Worm (Caenorhabditis elegans) whole organism, L3 larva: ENCODE results near the gene grl-28.
A peak's percentile ranks its signal among the peaks of the same experiment; 100 is the strongest.

ENCODE experiments used
- R02D3.7 ChIP-seq: fragments of 150-350 bp; optimal IDR thresholded peaks from 2 replicates; lab custom pipeline; 2014; ENCODE audit warnings: missing biosample characterization, missing genetic modification characterization
- ZK546.5 ChIP-seq: sonication (generic microtip); optimal IDR thresholded peaks from 2 replicates; lab custom pipeline; 2017; ENCODE audit warnings: missing biosample characterization, missing genetic modification characterization
- aly-2 ChIP-seq: fragments of 150-350 bp; optimal IDR thresholded peaks from 2 replicates; lab custom pipeline; 2014; ENCODE audit warnings: missing biosample characterization, missing genetic modification characterization
- ama-1 ChIP-seq: fragments of 150-350 bp; optimal IDR thresholded peaks from 2 replicates; lab custom pipeline; 2018
- ceh-16 ChIP-seq: sonication (generic microtip); optimal IDR thresholded peaks from 2 replicates; lab custom pipeline; 2017; ENCODE audit warnings: missing biosample characterization, missing genetic modification characterization
- ceh-28 ChIP-seq: fragments of 150-350 bp; optimal IDR thresholded peaks from 2 replicates; lab custom pipeline; 2014; ENCODE audit warnings: missing biosample characterization, missing genetic modification reagents, missing genetic modification characterization
- ceh-9 ChIP-seq: sonication (generic microtip); optimal IDR thresholded peaks from 2 replicates; lab custom pipeline; 2018; ENCODE audit warnings: missing biosample characterization, missing genetic modification characterization
- daf-12 ChIP-seq: fragments of 150-350 bp; optimal IDR thresholded peaks from 2 replicates; lab custom pipeline; 2014; ENCODE audit warnings: missing biosample characterization, missing genetic modification reagents, missing genetic modification characterization
- egl-27 ChIP-seq: sonication (generic microtip); optimal IDR thresholded peaks from 4 replicates; lab custom pipeline; 2017; ENCODE audit warnings: missing biosample characterization, missing genetic modification reagents, missing genetic modification characterization
- egl-5 ChIP-seq: fragments of 150-350 bp; optimal IDR thresholded peaks from 2 replicates; lab custom pipeline; 2017; ENCODE audit warnings: missing biosample characterization, missing genetic modification reagents, missing genetic modification characterization, inconsistent platforms
- elt-1 ChIP-seq: fragments of 150-350 bp; optimal IDR thresholded peaks from 2 replicates; lab custom pipeline; 2014; ENCODE audit warnings: missing biosample characterization, missing genetic modification characterization
- elt-2 ChIP-seq: sonication (generic microtip); optimal IDR thresholded peaks from 2 replicates; lab custom pipeline; 2016; ENCODE audit warnings: missing genetic modification reagents, mild to moderate bottlenecking, missing genetic modification characterization, missing compliant biosample characterization
- elt-3 ChIP-seq, 3 experiments: fragments of 150-350 bp in 1 of 3; sonication (generic microtip) in 2 of 3; optimal IDR thresholded peaks; 2 replicates in 2 of 3; 4 replicates in 1 of 3; lab custom pipeline; 2014 to 2017; ENCODE audit warnings: missing biosample characterization in 3 of 3, missing genetic modification characterization in 3 of 3
- eor-1 ChIP-seq, 2 experiments: fragments of 150-350 bp; optimal IDR thresholded peaks; 2 replicates each; lab custom pipeline; 2014 to 2018; ENCODE audit warnings: missing biosample characterization in 2 of 2, missing genetic modification characterization in 2 of 2
- fkh-10 ChIP-seq: sonication (generic microtip); optimal IDR thresholded peaks from 2 replicates; lab custom pipeline; 2017; ENCODE audit warnings: missing biosample characterization, missing genetic modification reagents, missing genetic modification characterization
- hmg-11 ChIP-seq: sonication (generic microtip); optimal IDR thresholded peaks from 2 replicates; lab custom pipeline; 2016; ENCODE audit warnings: missing genetic modification characterization, missing compliant biosample characterization
- jun-1 ChIP-seq: fragments of 150-350 bp; optimal IDR thresholded peaks from 2 replicates; lab custom pipeline; 2014; ENCODE audit warnings: missing biosample characterization, missing genetic modification reagents, missing genetic modification characterization
- lin-39 ChIP-seq: fragments of 150-350 bp; optimal IDR thresholded peaks from 2 replicates; lab custom pipeline; 2018; ENCODE audit warnings: missing biosample characterization, missing genetic modification reagents, missing genetic modification characterization
- lsy-12 ChIP-seq: sonication (generic microtip); optimal IDR thresholded peaks from 2 replicates; lab custom pipeline; 2016; ENCODE audit warnings: mild to moderate bottlenecking, missing genetic modification characterization, missing compliant biosample characterization
- mdl-1 ChIP-seq: fragments of 150-350 bp; optimal IDR thresholded peaks from 2 replicates; lab custom pipeline; 2014; ENCODE audit warnings: missing biosample characterization, missing genetic modification characterization
- mml-1 ChIP-seq: fragments of 150-350 bp; sonication (generic microtip); optimal IDR thresholded peaks from 3 replicates; lab custom pipeline; 2014; ENCODE audit warnings: missing biosample characterization, missing genetic modification characterization
- nfya-1 ChIP-seq: sonication (generic microtip); optimal IDR thresholded peaks from 2 replicates; lab custom pipeline; 2017; ENCODE audit warnings: missing genetic modification characterization, mild to moderate bottlenecking, missing compliant biosample characterization, antibody characterized with exemption, moderate library complexity; ENCODE audit not compliant: insufficient read depth
- nhr-11 ChIP-seq: fragments of 150-350 bp; optimal IDR thresholded peaks from 2 replicates; lab custom pipeline; 2014; ENCODE audit warnings: missing biosample characterization, missing genetic modification characterization
- nhr-12 ChIP-seq: fragments of 150-350 bp; optimal IDR thresholded peaks from 2 replicates; lab custom pipeline; 2014; ENCODE audit warnings: missing biosample characterization, missing genetic modification characterization
- nhr-23 ChIP-seq: fragments of 150-350 bp; optimal IDR thresholded peaks from 2 replicates; lab custom pipeline; 2014; ENCODE audit warnings: missing biosample characterization, missing genetic modification reagents, missing genetic modification characterization
- nhr-237 ChIP-seq: fragments of 150-350 bp; optimal IDR thresholded peaks from 2 replicates; lab custom pipeline; 2014; ENCODE audit warnings: missing biosample characterization, missing genetic modification characterization
- nhr-25 ChIP-seq: sonication (generic microtip); optimal IDR thresholded peaks from 2 replicates; lab custom pipeline; 2017; ENCODE audit warnings: missing biosample characterization, missing genetic modification characterization
- nhr-28 ChIP-seq: fragments of 150-350 bp; optimal IDR thresholded peaks from 2 replicates; lab custom pipeline; 2014; ENCODE audit warnings: missing biosample characterization, missing genetic modification characterization
- nhr-43 ChIP-seq: sonication (generic microtip); optimal IDR thresholded peaks from 2 replicates; lab custom pipeline; 2016; ENCODE audit warnings: mild to moderate bottlenecking, missing genetic modification characterization, missing compliant biosample characterization; ENCODE audit not compliant: poor library complexity, severe bottlenecking
- nhr-76 ChIP-seq: fragments of 150-350 bp; sonication (generic microtip); optimal IDR thresholded peaks from 5 replicates; lab custom pipeline; 2014; ENCODE audit warnings: missing biosample characterization, missing genetic modification characterization
- nhr-77 ChIP-seq: fragments of 150-350 bp; optimal IDR thresholded peaks from 2 replicates; lab custom pipeline; 2014; ENCODE audit warnings: missing biosample characterization, missing genetic modification characterization
- pha-4 ChIP-seq: fragments of 150-350 bp; optimal IDR thresholded peaks from 2 replicates; lab custom pipeline; 2014; ENCODE audit warnings: missing biosample characterization, missing genetic modification reagents, missing genetic modification characterization
- pqm-1 ChIP-seq: fragments of 150-350 bp; optimal IDR thresholded peaks from 2 replicates; lab custom pipeline; 2017; ENCODE audit warnings: missing biosample characterization, missing genetic modification characterization, inconsistent platforms
- sea-2 ChIP-seq: fragments of 150-350 bp; sonication (generic microtip); optimal IDR thresholded peaks from 4 replicates; lab custom pipeline; 2014; ENCODE audit warnings: missing biosample characterization, missing genetic modification reagents, missing genetic modification characterization
- skn-1 ChIP-seq: fragments of 150-350 bp; optimal IDR thresholded peaks from 2 replicates; lab custom pipeline; 2014; ENCODE audit warnings: missing biosample characterization, missing genetic modification characterization
- snpc-4 ChIP-seq: fragments of 150-350 bp; optimal IDR thresholded peaks from 2 replicates; lab custom pipeline; 2014; ENCODE audit warnings: missing biosample characterization, missing genetic modification characterization
- tbx-2 ChIP-seq: sonication (generic microtip); optimal IDR thresholded peaks from 2 replicates; lab custom pipeline; 2016; ENCODE audit warnings: mild to moderate bottlenecking, missing genetic modification characterization, missing compliant biosample characterization
- zag-1 ChIP-seq: fragments of 150-350 bp; optimal IDR thresholded peaks from 2 replicates; lab custom pipeline; 2014; ENCODE audit warnings: missing biosample characterization, missing genetic modification characterization
- ztf-11 ChIP-seq: fragments of 150-350 bp; optimal IDR thresholded peaks from 2 replicates; lab custom pipeline; 2014; ENCODE audit warnings: missing biosample characterization, missing genetic modification characterization
- ztf-4 ChIP-seq: fragments of 150-350 bp; optimal IDR thresholded peaks from 2 replicates; lab custom pipeline; 2014; ENCODE audit warnings: missing biosample characterization, missing genetic modification characterization

grl-28 gene

ce11 chrV:3588223-3588622 is 36.6 kb upstream of the grl-28 start:
- no peak for TF ChIP-seq nhr-76 (tag; lab: Kevin White, UChicago)
- peak; percentile 60 for TF ChIP-seq nhr-43 (tag; lab: Kevin White, UChicago)
- peak; percentile 5 for TF ChIP-seq nfya-1 (tag; lab: Kevin White, UChicago)
- no peak for TF ChIP-seq sea-2 (GFP tag; lab: Kevin White, UChicago)

DNA sequence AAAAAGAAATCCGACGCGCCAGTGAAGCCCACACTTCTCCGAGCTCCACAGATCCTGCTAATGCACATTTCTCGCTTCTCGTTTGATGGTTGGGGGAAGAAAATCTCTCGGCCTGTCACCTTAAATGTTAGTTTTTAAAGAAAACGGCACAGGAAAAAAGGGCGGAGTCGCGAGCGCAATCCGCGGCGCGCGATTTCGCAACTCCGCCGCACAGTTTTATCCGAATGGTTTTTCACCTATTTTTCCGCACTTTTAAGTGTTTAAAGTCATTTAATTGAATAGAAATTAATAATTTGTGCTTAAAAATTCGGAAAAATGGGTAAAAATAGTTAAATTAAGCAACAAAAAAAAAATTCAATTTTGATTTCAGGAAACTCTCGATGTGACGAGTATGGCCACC is 36.0 kb upstream of the grl-28 start:
- TF ChIP-seq daf-12 (tag; lab: Kevin White, UChicago) (no peak), hmg-11 (tag; lab: Kevin White, UChicago) (peak; percentile 11), nhr-12 (tag; lab: Kevin White, UChicago) (no peak), ztf-11 (tag; lab: Kevin White, UChicago) (no peak), nhr-77 (no peak), ceh-28 (tag; lab: Kevin White, UChicago) (no peak), pha-4 (tag; lab: Kevin White, UChicago) (peak; percentile 24), aly-2 (tag; lab: Kevin White, UChicago) (no peak), sea-2 (GFP tag; lab: Kevin White, UChicago) (no peak), ceh-9 (tag; lab: Kevin White, UChicago) (no peak), nfya-1 (tag; lab: Kevin White, UChicago) (peak; percentile 33), mml-1 (tag; lab: Kevin White, UChicago) (no peak), nhr-28 (tag; lab: Kevin White, UChicago) (no peak), lsy-12 (no peak), egl-5 (tag; lab: Kevin White, UChicago) (no peak), eor-1 (tag; optimal IDR thresholded peaks at IDR 0.05; lab: Kevin White, UChicago) (no peak), ceh-16 (tag; lab: Kevin White, UChicago) (no peak), zag-1 (tag; lab: Kevin White, UChicago) (no peak), elt-3 (tag; optimal IDR thresholded peaks at IDR 0.05; lab: Kevin White, UChicago) (no peak), nhr-237 (tag; lab: Kevin White, UChicago) (no peak), skn-1 (tag; lab: Kevin White, UChicago) (no peak), mdl-1 (no peak), nhr-43 (tag; lab: Kevin White, UChicago) (peak; percentile 1), elt-2 (peak; percentile 20), elt-1 (no peak), lin-39 (tag; lab: Kevin White, UChicago) (no peak), nhr-11 (tag; lab: Kevin White, UChicago) (no peak), snpc-4 (no peak), ZK546.5 (tag; lab: Kevin White, UChicago) (no peak), fkh-10 (no peak), egl-27 (tag; lab: Kevin White, UChicago) (no peak), nhr-23 (peak; percentile 17), pqm-1 (tag; lab: Kevin White, UChicago) (peak; percentile 10), R02D3.7 (tag; lab: Kevin White, UChicago) (no peak), nhr-25 (tag; lab: Kevin White, UChicago) (no peak), jun-1 (no peak), nhr-76 (tag; lab: Kevin White, UChicago) (no peak), tbx-2 (tag; lab: Kevin White, UChicago) (no peak)
- TF ChIP-seq, all 47 proteins: peak for 7

ce11 chrV:3586014-3586689 is 34.5 kb upstream of the grl-28 start, which contains the start of the genes rpl-11.1 and T22F3.2:
Gene rpl-11.1, minus strand, starts transcription at chrV:3586064.
Gene T22F3.2, plus strand, starts transcription at chrV:3586639.
- no peak for TF ChIP-seq ztf-4 (tag; lab: Kevin White, UChicago)
- no peak for TF ChIP-seq ama-1
- TF ChIP-seq nhr-25 (tag; lab: Kevin White, UChicago) = no peak
- peak; percentile 24 for TF ChIP-seq pha-4 (tag; lab: Kevin White, UChicago)
- TF ChIP-seq hmg-11 (tag; lab: Kevin White, UChicago) = peak; percentile 25
- no peak for TF ChIP-seq nhr-12 (tag; lab: Kevin White, UChicago)
- TF ChIP-seq zag-1 (tag; lab: Kevin White, UChicago) = no peak
- peak; percentile 47 for TF ChIP-seq nfya-1 (tag; lab: Kevin White, UChicago)
- no peak for TF ChIP-seq ztf-11 (tag; lab: Kevin White, UChicago)
